Fruit fly (Drosophila melanogaster): ENCODE results near the gene Cap-H2.

dm6 chr3R:10803855-10804254 lies 42.7 kb downstream of the Cap-H2 start, which contains the start of gene CG14692:
- TF ChIP-seq CG5204 (GFP tag; optimal IDR thresholded peaks at IDR 0.05) = no peak
- no peak for TF ChIP-seq toe (GFP tag; optimal IDR thresholded peaks at IDR 0.05)
- TF ChIP-seq cnc (optimal IDR thresholded peaks at IDR 0.05) = no peak
